Fruit fly (Drosophila melanogaster) whole organism, embryonic: ENCODE measurements around the gene Ucp4A.
A peak's percentile ranks its signal among the peaks of the same experiment; 100 is the strongest.

Experiments
- Adf1 ChIP-seq: fragments of 200-800 bp; sonication (Bioruptor generic); IDR thresholded peaks from 2 replicates; pipeline ENCODE4 v1.3.6; 2022; ENCODE audit warnings: missing biosample characterization, missing genetic modification characterization
- Asciz ChIP-seq: fragments of 200-800 bp; sonication (Bioruptor generic); optimal IDR thresholded peaks from 2 replicates; lab custom pipeline; 2017; ENCODE audit warnings: missing biosample characterization, mild to moderate bottlenecking, missing genetic modification characterization, missing genetic modification reagents
- Atf3 ChIP-seq: fragments of 200-800 bp; sonication (Bioruptor generic); optimal IDR thresholded peaks from 3 replicates; lab custom pipeline; 2016; ENCODE audit warnings: missing biosample characterization, missing genetic modification characterization
- C15 ChIP-seq: fragments of 200-800 bp; sonication (Bioruptor generic); IDR thresholded peaks from 3 replicates; pipeline ENCODE4 v1.3.6; 2022; ENCODE audit warnings: missing biosample characterization, missing genetic modification characterization
- CG1024 ChIP-seq: fragments of 200-800 bp; sonication (Bioruptor generic); IDR thresholded peaks from 2 replicates; pipeline ENCODE4 v1.3.6; 2022; ENCODE audit warnings: missing biosample characterization, missing genetic modification characterization
- CG10274 ChIP-seq: fragments of 200-800 bp; sonication (Bioruptor generic); optimal IDR thresholded peaks from 3 replicates; lab custom pipeline; 2017; ENCODE audit warnings: missing biosample characterization, mild to moderate bottlenecking, missing genetic modification characterization
- CG11504 ChIP-seq: fragments of 200-800 bp; sonication (Bioruptor generic); optimal IDR thresholded peaks from 3 replicates; lab custom pipeline; 2019; ENCODE audit warnings: missing biosample characterization, mild to moderate bottlenecking, missing genetic modification characterization, moderate library complexity
- CG12391 ChIP-seq: fragments of 200-800 bp; sonication (Bioruptor generic); optimal IDR thresholded peaks from 3 replicates; lab custom pipeline; 2018; ENCODE audit warnings: missing biosample characterization, mild to moderate bottlenecking, missing genetic modification characterization, moderate library complexity
- CG12744 ChIP-seq: fragments of 200-800 bp; sonication (Bioruptor generic); optimal IDR thresholded peaks from 2 replicates; lab custom pipeline; 2016; ENCODE audit warnings: missing biosample characterization, missing genetic modification characterization
- CG13287 ChIP-seq: fragments of 200-800 bp; sonication (Bioruptor generic); IDR thresholded peaks from 2 replicates; pipeline ENCODE4 v1.3.6; 2022; ENCODE audit warnings: missing biosample characterization, missing genetic modification characterization; ENCODE audit not compliant: partially characterized antibody
- CG13894 ChIP-seq: fragments of 200-800 bp; sonication (Bioruptor generic); optimal IDR thresholded peaks from 3 replicates; lab custom pipeline; 2018; ENCODE audit warnings: missing biosample characterization, mild to moderate bottlenecking, missing genetic modification characterization, moderate library complexity
- CG1529 ChIP-seq: fragments of 200-800 bp; sonication (Bioruptor generic); optimal IDR thresholded peaks from 3 replicates; lab custom pipeline; 2018; ENCODE audit warnings: missing biosample characterization, missing genetic modification characterization
- CG2202 ChIP-seq: fragments of 200-800 bp; sonication (Bioruptor generic); optimal IDR thresholded peaks from 2 replicates; lab custom pipeline; 2018; ENCODE audit warnings: missing biosample characterization, mild to moderate bottlenecking, missing genetic modification characterization
- CG2889 ChIP-seq: fragments of 200-800 bp; sonication (Bioruptor generic); IDR thresholded peaks from 3 replicates; pipeline ENCODE4 v1.3.6; 2022; ENCODE audit warnings: missing biosample characterization, missing genetic modification characterization
- CG31388 ChIP-seq: fragments of 200-800 bp; sonication (Bioruptor generic); optimal IDR thresholded peaks from 2 replicates; lab custom pipeline; 2016; ENCODE audit warnings: missing biosample characterization, missing genetic modification characterization
- CG4617 ChIP-seq: fragments of 200-800 bp; sonication (Bioruptor generic); optimal IDR thresholded peaks from 3 replicates; lab custom pipeline; 2016; ENCODE audit warnings: missing biosample characterization, missing genetic modification characterization, borderline replicate concordance
- CG5953 ChIP-seq: fragments of 200-800 bp; sonication (Bioruptor generic); IDR thresholded peaks from 2 replicates; pipeline ENCODE4 v1.3.6; 2022; ENCODE audit warnings: missing biosample characterization, missing genetic modification characterization
- CG8388 ChIP-seq: fragments of 200-800 bp; sonication (Bioruptor generic); optimal IDR thresholded peaks from 2 replicates; lab custom pipeline; 2019; ENCODE audit warnings: missing biosample characterization, mild to moderate bottlenecking, missing genetic modification characterization, moderate library complexity
- CTCF ChIP-seq: fragments of 200-800 bp; sonication (Bioruptor generic); optimal IDR thresholded peaks from 2 replicates; lab custom pipeline; 2017; ENCODE audit warnings: missing biosample characterization, mild to moderate bottlenecking, missing genetic modification characterization, moderate library complexity
- D19B ChIP-seq: fragments of 200-800 bp; sonication (Bioruptor generic); optimal IDR thresholded peaks from 2 replicates; lab custom pipeline; 2017; ENCODE audit warnings: missing biosample characterization, mild to moderate bottlenecking, missing genetic modification characterization
- Dad ChIP-seq: fragments of 200-800 bp; sonication (Bioruptor generic); optimal IDR thresholded peaks from 3 replicates; lab custom pipeline; 2016; ENCODE audit warnings: missing biosample characterization, missing genetic modification characterization
- E2f1 ChIP-seq: fragments of 200-800 bp; sonication (Bioruptor generic); IDR thresholded peaks from 2 replicates; pipeline ENCODE4 v1.3.6; 2022; ENCODE audit warnings: missing biosample characterization, missing genetic modification characterization
- ERR ChIP-seq: fragments of 200-800 bp; sonication (Bioruptor generic); optimal IDR thresholded peaks from 2 replicates; lab custom pipeline; 2016; ENCODE audit warnings: missing biosample characterization, missing genetic modification characterization
- HLH4C ChIP-seq: fragments of 200-800 bp; sonication (Bioruptor generic); IDR thresholded peaks from 3 replicates; pipeline ENCODE4 v1.3.6; 2022; ENCODE audit warnings: missing biosample characterization, missing genetic modification characterization; ENCODE audit not compliant: partially characterized antibody
- Hey ChIP-seq: fragments of 200-800 bp; sonication (Bioruptor generic); optimal IDR thresholded peaks from 3 replicates; lab custom pipeline; 2018; ENCODE audit warnings: missing biosample characterization, mild to moderate bottlenecking, missing genetic modification characterization
- Meics ChIP-seq: fragments of 200-800 bp; sonication (Bioruptor generic); optimal IDR thresholded peaks from 2 replicates; lab custom pipeline; 2017; ENCODE audit warnings: missing biosample characterization, mild to moderate bottlenecking, missing genetic modification characterization
- Myb ChIP-seq: fragments of 200-800 bp; sonication (Bioruptor generic); optimal IDR thresholded peaks from 2 replicates; lab custom pipeline; 2016; ENCODE audit warnings: missing biosample characterization, missing genetic modification characterization
- NC2β ChIP-seq: fragments of 200-800 bp; sonication (Bioruptor generic); optimal IDR thresholded peaks from 2 replicates; lab custom pipeline; 2016; ENCODE audit warnings: missing biosample characterization, missing genetic modification characterization
- Neu2 ChIP-seq: fragments of 200-800 bp; sonication (Bioruptor generic); optimal IDR thresholded peaks from 3 replicates; lab custom pipeline; 2016; ENCODE audit warnings: missing biosample characterization, missing genetic modification characterization, borderline replicate concordance
- NfI ChIP-seq: fragments of 200-800 bp; sonication (Bioruptor generic); optimal IDR thresholded peaks from 3 replicates; lab custom pipeline; 2018; ENCODE audit warnings: missing biosample characterization, mild to moderate bottlenecking, missing genetic modification characterization, moderate library complexity
- Scr ChIP-seq: fragments of 200-800 bp; sonication (Bioruptor generic); IDR thresholded peaks from 2 replicates; pipeline ENCODE4 v1.3.6; 2022; ENCODE audit warnings: missing biosample characterization, missing genetic modification characterization; ENCODE audit not compliant: partially characterized antibody
- Side ChIP-seq: fragments of 200-800 bp; sonication (Bioruptor generic); optimal IDR thresholded peaks from 2 replicates; lab custom pipeline; 2016; ENCODE audit warnings: missing biosample characterization, missing genetic modification characterization
- Xbp1 ChIP-seq: fragments of 200-800 bp; sonication (Bioruptor generic); optimal IDR thresholded peaks from 3 replicates; lab custom pipeline; 2016; ENCODE audit warnings: missing biosample characterization, mild to moderate bottlenecking, missing genetic modification characterization
- YL-1 ChIP-seq: fragments of 200-800 bp; sonication (Bioruptor generic); optimal IDR thresholded peaks from 3 replicates; lab custom pipeline; 2017; ENCODE audit warnings: missing biosample characterization, mild to moderate bottlenecking, missing genetic modification characterization
- ab ChIP-seq: fragments of 200-800 bp; sonication (Bioruptor generic); optimal IDR thresholded peaks from 2 replicates; lab custom pipeline; 2016; ENCODE audit warnings: missing biosample characterization, missing genetic modification characterization
- ac ChIP-seq: fragments of 200-800 bp; sonication (Bioruptor generic); optimal IDR thresholded peaks from 3 replicates; lab custom pipeline; 2017; ENCODE audit warnings: missing biosample characterization, mild to moderate bottlenecking, missing genetic modification characterization
- br ChIP-seq: fragments of >200 bp; optimal IDR thresholded peaks from 2 replicates; lab custom pipeline; 2017
- cas ChIP-seq: fragments of 200-800 bp; sonication (Bioruptor generic); IDR thresholded peaks from 2 replicates; pipeline ENCODE4 v1.3.6; 2022; ENCODE audit warnings: missing biosample characterization, missing genetic modification characterization
- cwo ChIP-seq: fragments of 200-800 bp; sonication (Bioruptor generic); optimal IDR thresholded peaks from 3 replicates; lab custom pipeline; 2017; ENCODE audit warnings: missing biosample characterization, missing genetic modification characterization, mild to moderate bottlenecking, moderate library complexity, missing genetic modification reagents
- danr ChIP-seq: fragments of 200-800 bp; sonication (Bioruptor generic); IDR thresholded peaks from 2 replicates; pipeline ENCODE4 v1.3.6; 2022; ENCODE audit warnings: missing biosample characterization, missing genetic modification characterization
- fd102C ChIP-seq: fragments of 200-800 bp; sonication (Bioruptor generic); optimal IDR thresholded peaks from 2 replicates; lab custom pipeline; 2018; ENCODE audit warnings: missing biosample characterization, mild to moderate bottlenecking, missing genetic modification characterization, moderate library complexity
- gsb-n ChIP-seq: fragments of 200-800 bp; sonication (Bioruptor generic); optimal IDR thresholded peaks from 3 replicates; lab custom pipeline; 2018; ENCODE audit warnings: missing biosample characterization, mild to moderate bottlenecking, missing genetic modification characterization
- onecut ChIP-seq: fragments of 200-800 bp; sonication (Bioruptor generic); IDR thresholded peaks from 2 replicates; pipeline ENCODE4 v1.3.6; 2022; ENCODE audit warnings: missing biosample characterization, missing genetic modification characterization
- prd ChIP-seq, 3 experiments: fragments of >200 bp in 2 of 3; fragments of 200-800 bp in 1 of 3; sonication (Bioruptor generic) in 1 of 3; optimal IDR thresholded peaks in 2 of 3; IDR thresholded peaks in 1 of 3; 2 replicates in 2 of 3; 3 replicates in 1 of 3; pipeline versions ENCODE4 v1.3.6 to Lab custom; 2017 to 2022; ENCODE audit warnings: missing biosample characterization in 1 of 3, missing genetic modification characterization in 1 of 3
- pzg ChIP-seq: fragments of 200-800 bp; sonication (Bioruptor generic); optimal IDR thresholded peaks from 3 replicates; lab custom pipeline; 2018; ENCODE audit warnings: missing biosample characterization, mild to moderate bottlenecking, missing genetic modification characterization, moderate library complexity
- repo ChIP-seq: fragments of 200-800 bp; sonication (Bioruptor generic); optimal IDR thresholded peaks from 2 replicates; lab custom pipeline; 2016; ENCODE audit warnings: missing biosample characterization, missing genetic modification characterization
- stc ChIP-seq: fragments of 200-800 bp; sonication (Bioruptor generic); IDR thresholded peaks from 2 replicates; pipeline ENCODE4 v1.3.6; 2022; ENCODE audit warnings: missing biosample characterization, missing genetic modification characterization
- tgo ChIP-seq: fragments of 200-800 bp; sonication (Bioruptor generic); IDR thresholded peaks from 3 replicates; pipeline ENCODE4 v1.3.6; 2022; ENCODE audit warnings: missing biosample characterization, missing genetic modification characterization
- toy ChIP-seq: fragments of 200-800 bp; sonication (Bioruptor generic); IDR thresholded peaks from 2 replicates; pipeline ENCODE4 v1.3.6; 2022; ENCODE audit warnings: missing biosample characterization, missing genetic modification characterization
- tup ChIP-seq: fragments of 200-800 bp; sonication (Bioruptor generic); optimal IDR thresholded peaks from 2 replicates; lab custom pipeline; 2016; ENCODE audit warnings: missing biosample characterization, mild to moderate bottlenecking, missing genetic modification characterization, moderate library complexity
- tx ChIP-seq: fragments of 200-800 bp; sonication (Bioruptor generic); optimal IDR thresholded peaks from 2 replicates; lab custom pipeline; 2016; ENCODE audit warnings: missing biosample characterization, missing genetic modification characterization
- z ChIP-seq: fragments of 200-800 bp; sonication (Bioruptor generic); IDR thresholded peaks from 3 replicates; pipeline ENCODE4 v1.3.6; 2022; ENCODE audit warnings: missing biosample characterization, missing genetic modification characterization

The Ucp4A gene

DNA sequence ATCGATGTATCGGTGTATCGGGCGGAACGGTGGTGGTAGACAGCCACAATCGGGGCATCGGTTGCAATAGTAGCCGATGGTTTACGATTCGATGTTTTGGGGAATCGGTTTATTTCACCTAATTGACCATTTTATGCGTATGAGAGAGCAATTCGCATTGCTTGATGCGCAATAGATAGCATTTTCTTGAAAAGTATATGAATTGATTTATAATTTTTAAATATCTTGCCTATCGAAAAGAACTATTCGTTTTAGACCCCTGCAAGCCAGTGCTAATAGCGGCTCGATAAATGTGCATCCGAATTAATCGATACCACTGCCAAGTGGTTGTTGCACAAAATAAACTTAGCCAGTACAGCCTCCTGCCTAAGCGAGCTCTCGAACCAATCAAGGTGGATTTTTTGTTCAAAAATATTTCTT is 42.5 kb downstream of the Ucp4A start, which contains the start of gene mnb (continued):
- TF ChIP-seq stc (GFP tag; lab: Robert Waterston, UW): no peak
- TF ChIP-seq Scr (GFP tag; lab: Robert Waterston, UW): peak; percentile 99
- no peak for TF ChIP-seq cas
- TF ChIP-seq Meics: no peak
- TF ChIP-seq tup: no peak
- no peak for TF ChIP-seq CG1529 (GFP tag; lab: Kevin White, UChicago)
- TF ChIP-seq ac (GFP tag; lab: Kevin White, UChicago): no peak
- TF ChIP-seq Asciz: no peak
- no peak for TF ChIP-seq D19B (GFP tag; lab: Kevin White, UChicago)
- TF ChIP-seq ERR (GFP tag; lab: Kevin White, UChicago): no peak
- TF ChIP-seq YL-1 (GFP tag; lab: Kevin White, UChicago): no peak
- TF ChIP-seq cwo (GFP tag; lab: Kevin White, UChicago): no peak
- TF ChIP-seq Atf3 (GFP tag; lab: Kevin White, UChicago): no peak
- no peak for TF ChIP-seq C15 (GFP tag; lab: Robert Waterston, UW)
- TF ChIP-seq E2f1 (GFP tag; lab: Robert Waterston, UW): no peak
- no peak for TF ChIP-seq br (lab: Kevin White, UChicago)
- peak; percentile 51 for TF ChIP-seq CTCF (GFP tag; lab: Kevin White, UChicago)
- no peak for TF ChIP-seq CG31388 (GFP tag; lab: Kevin White, UChicago)
- no peak for TF ChIP-seq z (GFP tag; lab: Robert Waterston, UW)
- no peak for TF ChIP-seq CG2889 (GFP tag; lab: Robert Waterston, UW)
- TF ChIP-seq CG8388: no peak
- no peak for TF ChIP-seq Neu2 (GFP tag; lab: Kevin White, UChicago)
- TF ChIP-seq CG10274 (GFP tag; lab: Kevin White, UChicago): no peak
- TF ChIP-seq HLH4C (GFP tag; lab: Robert Waterston, UW): peak; percentile 99
- TF ChIP-seq repo: no peak
- no peak for TF ChIP-seq NfI (GFP tag; lab: Kevin White, UChicago)
- TF ChIP-seq Dad (GFP tag; lab: Kevin White, UChicago): no peak
- TF ChIP-seq ab: no peak
- TF ChIP-seq CG12391 (tag; lab: Kevin White, UChicago): peak; percentile 6
- TF ChIP-seq prd (optimal IDR thresholded peaks at IDR 0.05; lab: Kevin White, UChicago): no peak
- TF ChIP-seq prd (GFP tag; IDR thresholded peaks at IDR 0.05; lab: Robert Waterston, UW): peak; percentile 40; the same call in 1 of the 3 replicates
- TF ChIP-seq NC2β (GFP tag; lab: Kevin White, UChicago): no peak
- no peak for TF ChIP-seq CG12744 (GFP tag; lab: Kevin White, UChicago)
- TF ChIP-seq CG2202 (tag; lab: Kevin White, UChicago): no peak
- no peak for TF ChIP-seq Xbp1 (GFP tag; lab: Kevin White, UChicago)
- TF ChIP-seq tgo (GFP tag; lab: Robert Waterston, UW): no peak
- no peak for TF ChIP-seq fd102C (GFP tag; lab: Kevin White, UChicago)
- TF ChIP-seq Adf1 (GFP tag; lab: Robert Waterston, UW): no peak
- no peak for TF ChIP-seq CG4617 (GFP tag; lab: Kevin White, UChicago)
- peak; percentile 6 for TF ChIP-seq CG13894 (tag; lab: Kevin White, UChicago)
- no peak for TF ChIP-seq danr (GFP tag; lab: Robert Waterston, UW)
- TF ChIP-seq CG5953 (GFP tag; lab: Robert Waterston, UW): no peak
- TF ChIP-seq pzg (GFP tag; lab: Kevin White, UChicago): peak; percentile 83
- no peak for TF ChIP-seq Side (GFP tag; lab: Kevin White, UChicago)
- no peak for TF ChIP-seq CG1024 (GFP tag; lab: Robert Waterston, UW)
- no peak for TF ChIP-seq onecut (GFP tag; lab: Robert Waterston, UW)
- peak; percentile 17 for TF ChIP-seq CG11504 (tag; lab: Kevin White, UChicago)
- TF ChIP-seq CG13287 (GFP tag; lab: Robert Waterston, UW): peak; percentile 99
- TF ChIP-seq Myb: peak; percentile 87
- TF ChIP-seq gsb-n (tag; lab: Kevin White, UChicago): no peak
- TF ChIP-seq tx: peak; percentile 6
- TF ChIP-seq Hey (tag; lab: Kevin White, UChicago): no peak
- TF ChIP-seq toy (GFP tag; lab: Robert Waterston, UW): no peak
